Fruit fly (Drosophila melanogaster) whole organism, embryonic: ENCODE data around the gene CG42268.

Source experiments
- Atf3 ChIP-seq: fragments of 200-800 bp; sonication (Bioruptor generic); optimal IDR thresholded peaks from 3 replicates; lab custom pipeline; 2016; ENCODE audit warnings: missing biosample characterization, missing genetic modification characterization
- CG13424 ChIP-seq: fragments of 200-800 bp; sonication (Bioruptor generic); optimal IDR thresholded peaks from 2 replicates; lab custom pipeline; 2019; ENCODE audit warnings: missing biosample characterization, mild to moderate bottlenecking, missing genetic modification characterization, moderate library complexity
- CG15011 ChIP-seq: fragments of 200-800 bp; sonication (Bioruptor generic); optimal IDR thresholded peaks from 3 replicates; lab custom pipeline; 2018; ENCODE audit warnings: missing biosample characterization, mild to moderate bottlenecking, missing genetic modification characterization
- CG15269 ChIP-seq: fragments of 200-800 bp; sonication (Bioruptor generic); optimal IDR thresholded peaks from 2 replicates; lab custom pipeline; 2018; ENCODE audit warnings: missing biosample characterization, mild to moderate bottlenecking, missing genetic modification characterization, moderate library complexity
- CG32767 ChIP-seq: fragments of 200-800 bp; sonication (Bioruptor generic); IDR thresholded peaks from 2 replicates; pipeline ENCODE4 v1.3.6; 2022; ENCODE audit warnings: missing biosample characterization, missing genetic modification characterization
- CG3995 ChIP-seq: fragments of 200-800 bp; sonication (Bioruptor generic); optimal IDR thresholded peaks from 3 replicates; lab custom pipeline; 2016; ENCODE audit warnings: missing biosample characterization, missing genetic modification characterization
- CG8924 ChIP-seq: fragments of 200-800 bp; optimal IDR thresholded peaks from 3 replicates; lab custom pipeline; 2019; ENCODE audit warnings: missing biosample characterization, mild to moderate bottlenecking, missing genetic modification characterization, moderate library complexity
- CG9437 ChIP-seq: fragments of 200-800 bp; sonication (Bioruptor generic); optimal IDR thresholded peaks from 2 replicates; lab custom pipeline; 2018; ENCODE audit warnings: missing biosample characterization, mild to moderate bottlenecking, missing genetic modification characterization
- Doc3 ChIP-seq: fragments of 200-800 bp; sonication (Bioruptor generic); IDR thresholded peaks from 3 replicates; pipeline ENCODE4 v1.3.6; 2022; ENCODE audit warnings: missing biosample characterization, missing genetic modification characterization; ENCODE audit not compliant: partially characterized antibody
- Eip74EF ChIP-seq, 2 experiments: fragments of 200-800 bp in 1 of 2; fragments of >200 bp in 1 of 2; sonication (Bioruptor generic) in 1 of 2; optimal IDR thresholded peaks; 2 replicates each; lab custom pipeline; 2017 to 2019; ENCODE audit warnings: missing biosample characterization in 2 of 2, missing genetic modification characterization in 2 of 2, mild to moderate bottlenecking in 1 of 2, moderate library complexity in 1 of 2
- Ets65A ChIP-seq: fragments of 200-800 bp; sonication (Bioruptor generic); peaks from one replicate; lab custom pipeline; 2016; ENCODE audit warnings: missing biosample characterization, missing genetic modification characterization
- Fer1 ChIP-seq: fragments of 200-800 bp; sonication (Bioruptor generic); optimal IDR thresholded peaks from 2 replicates; lab custom pipeline; 2017; ENCODE audit warnings: missing biosample characterization, mild to moderate bottlenecking, missing genetic modification characterization
- Hey ChIP-seq: fragments of 200-800 bp; sonication (Bioruptor generic); optimal IDR thresholded peaks from 3 replicates; lab custom pipeline; 2018; ENCODE audit warnings: missing biosample characterization, mild to moderate bottlenecking, missing genetic modification characterization
- HmgZ ChIP-seq: fragments of 200-800 bp; sonication (Bioruptor generic); optimal IDR thresholded peaks from 2 replicates; lab custom pipeline; 2018; ENCODE audit warnings: missing biosample characterization, mild to moderate bottlenecking, missing genetic modification characterization
- Mad ChIP-seq: fragments of 200-800 bp; sonication (Bioruptor generic); optimal IDR thresholded peaks from 2 replicates; lab custom pipeline; 2016; ENCODE audit warnings: missing biosample characterization, missing genetic modification characterization
- Med ChIP-seq: fragments of 200-800 bp; sonication (Bioruptor generic); peaks from one replicate; lab custom pipeline; 2016; ENCODE audit warnings: missing biosample characterization, missing genetic modification characterization, mild to moderate bottlenecking, inconsistent platforms, moderate library complexity
- Mrtf ChIP-seq: fragments of 200-800 bp; sonication (Bioruptor generic); IDR thresholded peaks from 3 replicates; pipeline ENCODE4 v1.3.6; 2022; ENCODE audit warnings: missing biosample characterization, missing genetic modification characterization
- Nf-YC ChIP-seq: fragments of 200-800 bp; optimal IDR thresholded peaks from 3 replicates; lab custom pipeline; 2019; ENCODE audit warnings: missing biosample characterization, mild to moderate bottlenecking, missing genetic modification characterization, moderate library complexity
- Pdp1 ChIP-seq, 2 experiments: fragments of 200-800 bp; sonication (Bioruptor generic); optimal IDR thresholded peaks; 3 replicates each; lab custom pipeline; 2016; ENCODE audit warnings: missing biosample characterization in 2 of 2, missing genetic modification characterization in 2 of 2, mild to moderate bottlenecking in 1 of 2, moderate library complexity in 1 of 2
- abd-A ChIP-seq: fragments of 200-800 bp; sonication (Bioruptor generic); optimal IDR thresholded peaks from 3 replicates; lab custom pipeline; 2019; ENCODE audit warnings: missing biosample characterization, mild to moderate bottlenecking, missing genetic modification characterization, moderate library complexity
- ac ChIP-seq: fragments of 200-800 bp; sonication (Bioruptor generic); optimal IDR thresholded peaks from 3 replicates; lab custom pipeline; 2017; ENCODE audit warnings: missing biosample characterization, mild to moderate bottlenecking, missing genetic modification characterization
- amos ChIP-seq: fragments of 200-800 bp; sonication (Bioruptor generic); IDR thresholded peaks from 2 replicates; pipeline ENCODE4 v1.3.6; 2022; ENCODE audit warnings: missing biosample characterization, missing genetic modification characterization; ENCODE audit not compliant: partially characterized antibody
- aop ChIP-seq: fragments of 200-800 bp; sonication (Bioruptor generic); IDR thresholded peaks from 2 replicates; pipeline ENCODE4 v1.3.6; 2022; ENCODE audit warnings: missing biosample characterization, missing genetic modification characterization
- crol ChIP-seq: fragments of 200-800 bp; sonication (Bioruptor generic); IDR thresholded peaks from 2 replicates; pipeline ENCODE4 v1.3.6; 2022; ENCODE audit warnings: missing biosample characterization, missing genetic modification characterization
- cwo ChIP-seq: fragments of 200-800 bp; sonication (Bioruptor generic); optimal IDR thresholded peaks from 3 replicates; lab custom pipeline; 2017; ENCODE audit warnings: missing biosample characterization, missing genetic modification characterization, mild to moderate bottlenecking, moderate library complexity, missing genetic modification reagents
- esg ChIP-seq: fragments of 200-800 bp; sonication (Bioruptor generic); conservative IDR thresholded peaks from 2 replicates; pipeline ENCODE4 v1.3.6; 2022; ENCODE audit warnings: missing biosample characterization, missing genetic modification characterization
- exex ChIP-seq: fragments of 200-800 bp; sonication (Bioruptor generic); optimal IDR thresholded peaks from 4 replicates; lab custom pipeline; 2018; ENCODE audit warnings: missing biosample characterization, mild to moderate bottlenecking, missing genetic modification characterization, moderate library complexity
- fd3F ChIP-seq: fragments of 200-800 bp; sonication (Bioruptor generic); optimal IDR thresholded peaks from 2 replicates; lab custom pipeline; 2018; ENCODE audit warnings: missing biosample characterization, mild to moderate bottlenecking, missing genetic modification characterization, moderate library complexity
- fru ChIP-seq: fragments of >200 bp; optimal IDR thresholded peaks from 2 replicates; lab custom pipeline; 2017
- grn ChIP-seq: fragments of 200-800 bp; sonication (Bioruptor generic); optimal IDR thresholded peaks from 3 replicates; lab custom pipeline; 2017; ENCODE audit warnings: missing biosample characterization, missing genetic modification characterization
- lab ChIP-seq: fragments of 200-800 bp; sonication (Bioruptor generic); optimal IDR thresholded peaks from 3 replicates; lab custom pipeline; 2017; ENCODE audit warnings: missing biosample characterization, missing genetic modification characterization, mild to moderate bottlenecking, moderate library complexity, missing genetic modification reagents
- mirr ChIP-seq: fragments of 200-800 bp; sonication (Bioruptor generic); optimal IDR thresholded peaks from 3 replicates; lab custom pipeline; 2018; ENCODE audit warnings: missing biosample characterization, mild to moderate bottlenecking, missing genetic modification characterization
- sob ChIP-seq: fragments of 200-800 bp; sonication (Bioruptor generic); IDR thresholded peaks from 2 replicates; pipeline ENCODE4 v1.3.6; 2022; ENCODE audit warnings: missing biosample characterization, missing genetic modification characterization
- sug ChIP-seq: fragments of 200-800 bp; optimal IDR thresholded peaks from 2 replicates; lab custom pipeline; 2019; ENCODE audit warnings: missing biosample characterization, mild to moderate bottlenecking, missing genetic modification characterization, moderate library complexity
- tio ChIP-seq: fragments of 200-800 bp; sonication (Bioruptor generic); optimal IDR thresholded peaks from 2 replicates; lab custom pipeline; 2017; ENCODE audit warnings: missing biosample characterization, missing genetic modification characterization, inconsistent platforms
- usp ChIP-seq: fragments of >200 bp; optimal IDR thresholded peaks from 2 replicates; lab custom pipeline; 2017; ENCODE audit warnings: missing biosample characterization, missing genetic modification characterization
- z ChIP-seq: fragments of 200-800 bp; sonication (Bioruptor generic); IDR thresholded peaks from 3 replicates; pipeline ENCODE4 v1.3.6; 2022; ENCODE audit warnings: missing biosample characterization, missing genetic modification characterization

Gene CG42268

DNA sequence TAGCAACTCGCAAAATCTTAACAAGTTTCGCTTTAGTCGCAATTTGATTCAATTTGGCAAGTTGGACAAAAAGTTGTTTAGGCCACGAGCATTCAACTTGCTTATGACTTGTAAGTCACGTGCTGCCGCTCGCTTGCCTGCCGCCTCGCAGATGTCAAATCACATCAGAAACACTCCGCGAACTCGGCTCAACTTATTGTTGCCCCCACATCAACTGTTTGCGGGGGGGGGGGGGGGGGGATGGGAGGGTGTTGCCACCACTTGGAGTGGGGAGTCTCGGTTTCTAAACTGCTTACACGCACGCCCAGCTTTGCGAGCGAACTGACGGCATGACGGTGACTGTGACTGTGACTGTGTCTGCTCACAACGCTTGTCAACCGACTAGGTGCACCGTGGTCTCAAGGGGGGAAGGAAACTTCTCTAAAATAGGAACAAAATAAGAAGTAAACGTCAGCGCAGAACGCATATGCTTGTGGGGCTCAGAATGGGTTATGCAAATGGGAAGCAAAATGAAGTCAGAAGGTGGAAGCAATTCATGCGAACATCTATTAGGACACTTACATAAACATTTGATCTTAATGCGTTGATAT lies 16.7 kb upstream of the CG42268 start (continued):
- TF ChIP-seq Doc3 (no peak), CG3995 (GFP tag; lab: Kevin White, UChicago) (peak; percentile 71), sug (no peak), Mrtf (GFP tag; lab: Robert Waterston, UW) (no peak), Nf-YC (tag; lab: Kevin White, UChicago) (no peak), aop (GFP tag; lab: Robert Waterston, UW) (no peak)
- TF ChIP-seq, all 482 proteins: peak for 11

DNA sequence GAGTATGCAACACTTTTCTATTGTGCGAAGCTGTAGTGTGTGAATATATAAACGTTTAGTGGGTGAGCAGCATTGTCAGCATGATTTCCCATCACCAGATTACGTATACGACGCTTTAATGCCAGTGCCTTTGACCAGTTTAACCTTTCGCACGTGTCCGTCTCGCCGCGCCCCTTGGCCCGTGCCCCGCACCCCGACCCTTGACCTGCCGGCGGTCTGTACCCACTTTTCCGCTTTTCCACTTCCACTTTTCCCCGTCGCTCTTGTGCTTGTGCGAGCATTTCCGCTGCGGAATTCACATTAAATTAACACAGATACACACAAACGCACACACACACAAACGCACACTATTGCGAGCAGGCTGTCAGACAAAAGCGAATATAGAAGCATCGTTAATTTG lies 15.5 kb upstream of the CG42268 start:
- TF ChIP-seq abd-A (tag; lab: Kevin White, UChicago) (peak; percentile 64), crol (GFP tag; lab: Robert Waterston, UW) (peak; percentile 67), Ets65A (GFP tag; lab: Kevin White, UChicago) (peak; percentile 53), Hey (tag; lab: Kevin White, UChicago) (peak; percentile 18), amos (no peak), fru (no peak), fd3F (GFP tag; lab: Kevin White, UChicago) (no peak), z (no peak), esg (GFP tag; lab: Robert Waterston, UW) (no peak), Atf3 (GFP tag; lab: Kevin White, UChicago) (no peak), cwo (peak; percentile 75), Med (peak; percentile 60), CG15011 (GFP tag; lab: Kevin White, UChicago) (no peak), CG8924 (tag; lab: Kevin White, UChicago) (no peak), Mad (no peak), Eip74EF (GFP tag; optimal IDR thresholded peaks at IDR 0.05; lab: Kevin White, UChicago) (no peak), CG9437 (GFP tag; lab: Kevin White, UChicago) (no peak), sob (GFP tag; lab: Robert Waterston, UW) (0 out of 2 replicates have a peak, but pooled peaks have one; percentile 9)

DNA sequence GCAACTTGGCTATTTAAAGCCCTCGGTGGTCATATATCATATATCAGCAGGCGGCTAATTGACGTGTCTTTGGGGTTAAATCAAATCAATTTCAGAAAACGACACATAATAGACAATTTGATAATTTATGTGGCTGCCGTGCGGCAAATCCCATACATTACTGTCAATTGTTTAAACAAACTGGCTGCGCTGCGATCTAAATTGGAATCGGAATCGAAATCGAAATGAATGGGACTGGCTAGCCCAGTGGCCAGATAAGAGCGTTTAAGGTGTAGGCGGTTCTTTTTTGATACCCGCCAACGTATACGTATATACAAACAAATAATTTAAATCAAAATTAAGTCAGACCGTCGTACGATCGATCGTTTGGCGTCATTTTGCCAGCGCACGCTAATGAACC lies 8.2 kb upstream of the CG42268 start:
- peak; percentile 75 for TF ChIP-seq exex (tag; lab: Kevin White, UChicago)
- no peak for TF ChIP-seq tio (GFP tag; lab: Kevin White, UChicago)
- no peak for TF ChIP-seq usp (GFP tag; lab: Kevin White, UChicago)
- peak; percentile 51 for TF ChIP-seq sug
- peak; percentile 53 for TF ChIP-seq mirr (GFP tag; lab: Kevin White, UChicago)
- no peak for TF ChIP-seq Fer1
- no peak for TF ChIP-seq HmgZ (tag; lab: Kevin White, UChicago)
- peak; percentile 1 for TF ChIP-seq CG15269 (tag; lab: Kevin White, UChicago)
- peak in 1 of 2 experiments; percentile 46 for TF ChIP-seq Pdp1 (GFP tag; optimal IDR thresholded peaks at IDR 0.05; lab: Kevin White, UChicago)
- TF ChIP-seq CG13424 (tag; lab: Kevin White, UChicago): no peak
- peak; percentile 77 for TF ChIP-seq cwo
- TF ChIP-seq CG32767 (GFP tag; lab: Robert Waterston, UW): no peak
- TF ChIP-seq grn (GFP tag; lab: Kevin White, UChicago): peak; percentile 57
- peak; percentile 94 for TF ChIP-seq lab (GFP tag; lab: Kevin White, UChicago)
- TF ChIP-seq ac: no peak
